Worm (Caenorhabditis elegans) whole organism, young adult: ENCODE data around the gene M03F8.7.

ENCODE experiments used
- B0261.1 ChIP-seq: sonication (generic microtip); optimal IDR thresholded peaks from 2 replicates; lab custom pipeline; 2016; ENCODE audit warnings: mild to moderate bottlenecking, missing genetic modification characterization, moderate library complexity, missing compliant biosample characterization
- C06A6.2 ChIP-seq: fragments of 200-800 bp; sonication (Bioruptor generic); conservative IDR thresholded peaks from 2 replicates; pipeline ENCODE4 v1.3.6; 2022; ENCODE audit warnings: missing genetic modification characterization, missing compliant biosample characterization
- C17E4.6 ChIP-seq: fragments of 200-800 bp; sonication (Bioruptor generic); IDR thresholded peaks from 2 replicates; pipeline ENCODE4 v1.3.6; 2022; ENCODE audit warnings: missing genetic modification reagents, missing genetic modification characterization, missing compliant biosample characterization
- D2030.7 ChIP-seq: fragments of 200-800 bp; sonication (Bioruptor generic); IDR thresholded peaks from 2 replicates; pipeline ENCODE4 v1.3.6; 2022; ENCODE audit warnings: missing genetic modification reagents, missing genetic modification characterization, missing compliant biosample characterization
- F10E7.11 ChIP-seq: sonication (generic microtip); optimal IDR thresholded peaks from 2 replicates; lab custom pipeline; 2017; ENCODE audit warnings: mild to moderate bottlenecking, missing genetic modification characterization, moderate library complexity, missing compliant biosample characterization
- F39B2.1 ChIP-seq: fragments of 200-800 bp; sonication (Bioruptor generic); IDR thresholded peaks from 2 replicates; pipeline ENCODE4 v1.3.6; 2022; ENCODE audit warnings: missing genetic modification reagents, missing genetic modification characterization, missing compliant biosample characterization
- F49E8.2 ChIP-seq: sonication (generic microtip); optimal IDR thresholded peaks from 3 replicates; lab custom pipeline; 2017; ENCODE audit warnings: missing genetic modification characterization, mild to moderate bottlenecking, missing compliant biosample characterization, antibody characterized with exemption, moderate library complexity; ENCODE audit not compliant: insufficient read depth
- F57C9.4 ChIP-seq: sonication (generic microtip); optimal IDR thresholded peaks from 2 replicates; lab custom pipeline; 2017; ENCODE audit warnings: mild to moderate bottlenecking, missing genetic modification characterization, missing compliant biosample characterization
- K12H6.12 ChIP-seq: fragments of 200-800 bp; sonication (Bioruptor generic); optimal IDR thresholded peaks from 2 replicates; lab custom pipeline; 2018; ENCODE audit warnings: mild to moderate bottlenecking, missing genetic modification characterization, missing compliant biosample characterization
- Y79H2A.3 ChIP-seq: fragments of 200-800 bp; sonication (Bioruptor generic); conservative IDR thresholded peaks from 2 replicates; pipeline ENCODE4 v1.3.6; 2022; ENCODE audit warnings: missing genetic modification reagents, missing genetic modification characterization, missing compliant biosample characterization
- ZK185.1 ChIP-seq: sonication (generic microtip); optimal IDR thresholded peaks from 2 replicates; lab custom pipeline; 2016; ENCODE audit warnings: mild to moderate bottlenecking, missing genetic modification characterization, missing compliant biosample characterization; ENCODE audit not compliant: poor library complexity, severe bottlenecking
- aptf-3 ChIP-seq: fragments of 200-800 bp; sonication (Bioruptor generic); IDR thresholded peaks from 2 replicates; pipeline ENCODE4 v1.3.6; 2022; ENCODE audit warnings: missing genetic modification characterization, missing compliant biosample characterization
- attf-6 ChIP-seq: fragments of 200-800 bp; sonication (Bioruptor generic); IDR thresholded peaks from 2 replicates; pipeline ENCODE4 v1.3.6; 2022; ENCODE audit warnings: missing genetic modification reagents, missing genetic modification characterization, missing compliant biosample characterization
- ceh-100 ChIP-seq: fragments of 200-800 bp; sonication (Bioruptor generic); IDR thresholded peaks from 2 replicates; pipeline ENCODE4 v1.3.6; 2022; ENCODE audit warnings: missing genetic modification reagents, missing genetic modification characterization, missing compliant biosample characterization
- ceh-79 ChIP-seq: sonication (generic microtip); optimal IDR thresholded peaks from 2 replicates; lab custom pipeline; 2017; ENCODE audit warnings: mild to moderate bottlenecking, missing genetic modification characterization, missing compliant biosample characterization
- dox-1 ChIP-seq: fragments of 200-800 bp; sonication (Bioruptor generic); IDR thresholded peaks from 2 replicates; pipeline ENCODE4 v1.3.6; 2022; ENCODE audit warnings: missing genetic modification reagents, missing genetic modification characterization, missing compliant biosample characterization
- egl-44 ChIP-seq: fragments of 200-800 bp; sonication (Bioruptor generic); IDR thresholded peaks from 2 replicates; pipeline ENCODE4 v1.3.6; 2022; ENCODE audit warnings: missing genetic modification reagents, missing genetic modification characterization, missing compliant biosample characterization
- egrh-3 ChIP-seq: fragments of 200-800 bp; sonication (Bioruptor generic); IDR thresholded peaks from 2 replicates; pipeline ENCODE4 v1.3.6; 2022; ENCODE audit warnings: missing genetic modification reagents, missing genetic modification characterization, missing compliant biosample characterization
- hlh-12 ChIP-seq: sonication (generic microtip); optimal IDR thresholded peaks from 2 replicates; lab custom pipeline; 2016; ENCODE audit warnings: missing genetic modification characterization, missing compliant biosample characterization
- hmg-20 ChIP-seq: fragments of 200-800 bp; sonication (Bioruptor generic); IDR thresholded peaks from 2 replicates; pipeline ENCODE4 v1.3.6; 2022; ENCODE audit warnings: missing genetic modification reagents, missing genetic modification characterization, missing compliant biosample characterization
- lin-40 ChIP-seq: sonication (generic microtip); optimal IDR thresholded peaks from 2 replicates; lab custom pipeline; 2016; ENCODE audit warnings: missing genetic modification characterization, mild to moderate bottlenecking, missing compliant biosample characterization, missing genotype, missing genetic modification reagents
- lsl-1 ChIP-seq: fragments of 200-800 bp; sonication (Bioruptor generic); optimal IDR thresholded peaks from 2 replicates; lab custom pipeline; 2018; ENCODE audit warnings: mild to moderate bottlenecking, missing genetic modification characterization, moderate library complexity, missing compliant biosample characterization
- lsy-27 ChIP-seq: sonication (generic microtip); optimal IDR thresholded peaks from 2 replicates; lab custom pipeline; 2017; ENCODE audit warnings: missing genetic modification characterization, mild to moderate bottlenecking, missing compliant biosample characterization, antibody characterized with exemption, missing genotype, borderline replicate concordance; ENCODE audit not compliant: insufficient read depth
- mxl-1 ChIP-seq: sonication (generic microtip); optimal IDR thresholded peaks from 2 replicates; lab custom pipeline; 2016; ENCODE audit warnings: missing genetic modification characterization, missing compliant biosample characterization
- nfya-1 ChIP-seq: sonication (generic microtip); optimal IDR thresholded peaks from 2 replicates; lab custom pipeline; 2017; ENCODE audit warnings: antibody characterized with exemption, missing compliant biosample characterization, missing genetic modification characterization, borderline replicate concordance; ENCODE audit not compliant: insufficient read depth
- nfya-2 ChIP-seq: fragments of 200-800 bp; sonication (Bioruptor generic); IDR thresholded peaks from 2 replicates; pipeline ENCODE4 v1.3.6; 2022; ENCODE audit warnings: missing genetic modification reagents, missing genetic modification characterization, missing compliant biosample characterization
- nhr-27 ChIP-seq: fragments of 200-800 bp; sonication (Bioruptor generic); optimal IDR thresholded peaks from 2 replicates; lab custom pipeline; 2018; ENCODE audit warnings: mild to moderate bottlenecking, missing genetic modification characterization, moderate library complexity, missing compliant biosample characterization
- nhr-80 ChIP-seq: sonication (generic microtip); optimal IDR thresholded peaks from 2 replicates; lab custom pipeline; 2016; ENCODE audit warnings: missing genetic modification characterization, missing compliant biosample characterization
- pbrm-1 ChIP-seq: fragments of 200-800 bp; sonication (Bioruptor generic); IDR thresholded peaks from 2 replicates; pipeline ENCODE4 v1.3.6; 2022; ENCODE audit warnings: missing genetic modification reagents, missing genetic modification characterization, missing compliant biosample characterization
- pha-4 ChIP-seq: fragments of 150-350 bp; sonication (generic microtip); optimal IDR thresholded peaks from 2 replicates; lab custom pipeline; 2014; ENCODE audit warnings: missing biosample characterization, missing genetic modification reagents, missing genetic modification characterization
- repo-1 ChIP-seq: sonication (generic microtip); optimal IDR thresholded peaks from 2 replicates; lab custom pipeline; 2017; ENCODE audit warnings: mild to moderate bottlenecking, missing genetic modification characterization, missing compliant biosample characterization
- sea-2 ChIP-seq: fragments of 200-800 bp; sonication (Bioruptor generic); IDR thresholded peaks from 2 replicates; pipeline ENCODE4 v1.3.6; 2022; ENCODE audit warnings: missing genetic modification characterization, missing compliant biosample characterization
- snpc-1.3 ChIP-seq: sonication (generic microtip); optimal IDR thresholded peaks from 2 replicates; lab custom pipeline; 2017; ENCODE audit warnings: missing genetic modification characterization, mild to moderate bottlenecking, missing compliant biosample characterization, antibody characterized with exemption, moderate library complexity, missing genotype, missing genetic modification reagents; ENCODE audit not compliant: insufficient read depth
- snpc-4 ChIP-seq, 5 experiments: fragments of 150-350 bp in 1 of 5; sonication (generic microtip) in 4 of 5; optimal IDR thresholded peaks; 2 replicates each; lab custom pipeline; 2014 to 2018; ENCODE audit warnings: missing genetic modification characterization in 5 of 5, missing biosample characterization in 3 of 5, antibody characterized with exemption in 2 of 5, mild to moderate bottlenecking in 2 of 5, missing compliant biosample characterization in 2 of 5, missing genotype in 2 of 5, moderate library complexity in 2 of 5, missing genetic modification reagents in 1 of 5
- tbp1 ChIP-seq: fragments of 200-800 bp; sonication (Bioruptor generic); optimal IDR thresholded peaks from 2 replicates; lab custom pipeline; 2018; ENCODE audit warnings: mild to moderate bottlenecking, missing genetic modification characterization, missing compliant biosample characterization
- xnd-1 ChIP-seq: sonication (generic microtip); optimal IDR thresholded peaks from 2 replicates; lab custom pipeline; 2016; ENCODE audit warnings: missing genotype, missing genetic modification reagents, missing genetic modification characterization, missing compliant biosample characterization

Gene M03F8.7

DNA sequence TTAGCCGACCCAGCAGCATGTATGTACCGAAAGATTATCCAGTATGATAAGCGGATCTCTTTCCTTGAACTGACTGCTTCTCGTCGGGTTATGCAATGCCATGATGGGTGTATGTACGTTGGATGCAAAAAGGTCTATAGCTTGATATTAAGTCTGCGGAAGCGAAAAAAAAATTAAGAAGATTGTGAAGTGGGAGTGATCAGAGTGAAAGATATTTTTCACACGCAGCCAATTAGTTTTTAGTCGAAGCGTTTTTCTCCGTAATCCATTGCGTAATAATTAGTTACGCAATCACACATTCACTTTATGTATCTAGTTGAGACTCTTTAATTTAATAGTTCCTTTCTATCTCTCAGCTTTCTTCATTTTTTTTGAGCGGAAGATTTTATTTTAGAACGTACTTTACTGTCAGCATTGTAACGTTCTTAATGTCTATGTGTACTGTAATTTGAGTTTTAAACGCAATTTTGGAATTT, 13.0 kb downstream of the M03F8.7 start:
- TF ChIP-seq tbp1 (GFP tag; lab: Kevin White, UChicago) = no peak
- TF ChIP-seq snpc-1.3 (tag; lab: Kevin White, UChicago) = no peak
- no peak for TF ChIP-seq F39B2.1 (GFP tag; lab: Robert Waterston, UW)
- TF ChIP-seq C06A6.2 = no peak
- no peak for TF ChIP-seq nhr-80 (tag; lab: Kevin White, UChicago)
- TF ChIP-seq attf-6 = no peak
- no peak for TF ChIP-seq ceh-100
- no peak for TF ChIP-seq aptf-3 (GFP tag; lab: Robert Waterston, UW)
- TF ChIP-seq, all 124 proteins: peak for 0

DNA sequence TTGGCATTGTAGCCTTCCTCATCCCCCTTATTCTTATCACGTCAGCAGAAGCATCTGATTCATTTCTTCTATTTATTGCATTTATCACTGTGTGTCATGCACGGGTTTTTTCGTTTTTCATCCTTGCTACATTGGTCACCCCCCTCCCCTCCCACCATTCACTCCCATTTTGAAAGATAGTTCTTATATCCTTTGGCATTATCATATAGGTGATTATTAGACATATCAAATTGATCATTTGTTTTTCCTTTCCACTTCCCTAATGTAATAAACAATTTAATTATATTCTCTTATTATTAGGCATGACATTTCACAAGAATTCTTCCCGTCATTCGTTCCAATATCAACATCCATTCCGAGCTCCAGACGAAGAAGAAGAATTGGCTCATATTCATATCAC, 14.4 kb downstream of the M03F8.7 start, which contains the start of gene M03F8.1:
TSS of gene M03F8.1 (plus strand) at position 301 of the 400 bp plus-strand sequence.
- no peak for TF ChIP-seq lin-40
- no peak for TF ChIP-seq xnd-1
- TF ChIP-seq attf-6 = no peak
- TF ChIP-seq F57C9.4 (tag; lab: Kevin White, UChicago) = no peak
- no peak for TF ChIP-seq B0261.1 (tag; lab: Kevin White, UChicago)
- TF ChIP-seq lsl-1 (GFP tag; lab: Kevin White, UChicago) = no peak
- no peak for TF ChIP-seq C17E4.6 (GFP tag; lab: Robert Waterston, UW)
- no peak for TF ChIP-seq sea-2
- TF ChIP-seq snpc-4 (GFP tag; optimal IDR thresholded peaks at IDR 0.05; lab: Kevin White, UChicago) = no peak
- TF ChIP-seq snpc-4 (tag; optimal IDR thresholded peaks at IDR 0.05; lab: Kevin White, UChicago) = no peak
- no peak for TF ChIP-seq ceh-100
- no peak for TF ChIP-seq pbrm-1
- TF ChIP-seq nhr-27 (tag; lab: Kevin White, UChicago) = no peak
- no peak for TF ChIP-seq nfya-1 (tag; lab: Kevin White, UChicago)
- no peak for TF ChIP-seq ZK185.1 (tag; lab: Kevin White, UChicago)
- TF ChIP-seq F39B2.1 (GFP tag; lab: Robert Waterston, UW) = no peak
- TF ChIP-seq ceh-79 = no peak
- TF ChIP-seq egl-44 (GFP tag; lab: Robert Waterston, UW) = no peak
- no peak for TF ChIP-seq egrh-3 (GFP tag; lab: Robert Waterston, UW)
- no peak for TF ChIP-seq pha-4 (tag; lab: Kevin White, UChicago)

DNA sequence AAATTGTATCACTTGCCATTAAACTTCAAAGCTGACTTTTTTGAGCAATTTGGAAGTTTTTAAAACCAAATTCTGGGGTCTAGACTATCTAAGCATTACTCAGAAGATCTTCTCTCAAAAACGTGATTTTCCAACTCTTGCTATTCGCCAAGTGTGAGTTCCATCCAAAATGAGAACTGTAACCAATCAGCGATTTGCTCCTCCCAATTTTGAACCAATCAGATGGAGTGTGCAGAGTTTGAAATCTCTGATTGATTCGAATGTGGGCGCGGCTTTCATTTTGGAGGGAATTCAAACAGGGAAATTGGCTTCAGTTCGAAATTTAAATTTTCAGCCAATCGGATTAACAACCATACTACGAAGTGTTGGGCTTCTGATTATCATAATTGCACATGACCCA, 16.3 kb downstream of the M03F8.7 start:
- TF ChIP-seq mxl-1 (tag; lab: Kevin White, UChicago) (no peak), lsy-27 (tag; lab: Kevin White, UChicago) (no peak), hmg-20 (GFP tag; lab: Robert Waterston, UW) (no peak), F49E8.2 (no peak), nfya-2 (GFP tag; lab: Robert Waterston, UW) (no peak), D2030.7 (GFP tag; lab: Robert Waterston, UW) (no peak), repo-1 (tag; lab: Kevin White, UChicago) (no peak), pha-4 (tag; lab: Kevin White, UChicago) (no peak), dox-1 (GFP tag; lab: Robert Waterston, UW) (no peak), hlh-12 (tag; lab: Kevin White, UChicago) (no peak)

DNA sequence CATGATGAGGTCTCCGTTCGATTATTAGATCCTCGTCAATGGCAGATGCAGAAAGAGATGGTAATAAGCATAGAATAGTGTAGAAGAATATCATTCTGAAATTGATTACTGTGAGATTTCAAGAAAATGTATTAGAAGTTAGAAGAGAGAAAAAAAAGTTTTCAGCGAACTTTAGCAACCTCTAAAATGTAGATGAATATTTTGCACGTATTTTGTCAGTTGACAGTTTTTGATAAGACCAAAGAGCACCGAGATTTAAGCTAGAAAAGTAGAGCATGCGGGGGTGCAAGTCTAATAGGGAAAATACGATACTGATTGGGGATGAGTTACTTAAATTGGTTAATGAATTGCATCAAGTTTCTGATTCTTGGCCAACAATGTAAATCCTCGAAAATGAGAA, 18.0 kb downstream of the M03F8.7 start, which contains the start of gene M03F8.6:
TSS of gene M03F8.6 (minus strand) at position 101 of the 400 bp plus-strand sequence.
- no peak for TF ChIP-seq F10E7.11
- TF ChIP-seq Y79H2A.3 (GFP tag; lab: Robert Waterston, UW) = no peak
- no peak for TF ChIP-seq B0261.1 (tag; lab: Kevin White, UChicago)
- no peak for TF ChIP-seq K12H6.12 (tag; lab: Kevin White, UChicago)
